Fruit fly (Drosophila melanogaster) whole organism, embryonic: ENCODE data around the gene CCT7.

Experiments
- Blimp-1 ChIP-seq: fragments of 200-800 bp; sonication (Bioruptor generic); optimal IDR thresholded peaks from 3 replicates; lab custom pipeline; 2018; ENCODE audit warnings: missing biosample characterization, missing genetic modification characterization, mild to moderate bottlenecking, moderate library complexity, missing genetic modification reagents
- CG13775 ChIP-seq: fragments of 200-800 bp; sonication (Bioruptor generic); optimal IDR thresholded peaks from 3 replicates; lab custom pipeline; 2017; ENCODE audit warnings: missing biosample characterization, mild to moderate bottlenecking, missing genetic modification characterization
- CG15073 ChIP-seq: fragments of 200-800 bp; sonication (Bioruptor generic); optimal IDR thresholded peaks from 2 replicates; lab custom pipeline; 2016; ENCODE audit warnings: missing biosample characterization, missing genetic modification characterization
- Dip3 ChIP-seq: fragments of 200-800 bp; sonication (Bioruptor generic); optimal IDR thresholded peaks from 3 replicates; lab custom pipeline; 2016; ENCODE audit warnings: missing biosample characterization, missing genetic modification characterization
- Gug ChIP-seq: fragments of 200-800 bp; sonication (Bioruptor generic); IDR thresholded peaks from 4 replicates; pipeline ENCODE4 v1.3.6; 2022; ENCODE audit warnings: missing biosample characterization, missing genetic modification characterization
- Hr51 ChIP-seq, 2 experiments: fragments of 200-800 bp; sonication (Bioruptor generic); optimal IDR thresholded peaks; 2 replicates in 1 of 2; 3 replicates in 1 of 2; lab custom pipeline; 2016 to 2018; ENCODE audit warnings: missing biosample characterization in 2 of 2, missing genetic modification characterization in 2 of 2, mild to moderate bottlenecking in 1 of 2, moderate library complexity in 1 of 2
- Taf1 ChIP-seq: fragments of 200-800 bp; sonication (Bioruptor generic); IDR thresholded peaks from 2 replicates; pipeline ENCODE4 v1.3.6; 2022; ENCODE audit warnings: missing biosample characterization, missing genetic modification characterization
- fd64A ChIP-seq: fragments of 200-800 bp; sonication (Bioruptor generic); optimal IDR thresholded peaks from 3 replicates; lab custom pipeline; 2018; ENCODE audit warnings: missing biosample characterization, mild to moderate bottlenecking, missing genetic modification characterization
- kah ChIP-seq: fragments of 200-800 bp; sonication (Bioruptor generic); optimal IDR thresholded peaks from 2 replicates; lab custom pipeline; 2018; ENCODE audit warnings: missing biosample characterization, mild to moderate bottlenecking, missing genetic modification characterization
- klu ChIP-seq: fragments of 200-800 bp; sonication (Bioruptor generic); IDR thresholded peaks from 2 replicates; pipeline ENCODE4 v1.3.6; 2022; ENCODE audit warnings: missing biosample characterization, missing genetic modification characterization
- odd ChIP-seq: fragments of 200-800 bp; sonication (Bioruptor generic); optimal IDR thresholded peaks from 2 replicates; lab custom pipeline; 2017; ENCODE audit warnings: missing biosample characterization, mild to moderate bottlenecking, missing genetic modification characterization
- run ChIP-seq: fragments of 200-800 bp; sonication (Bioruptor generic); optimal IDR thresholded peaks from 3 replicates; lab custom pipeline; 2018; ENCODE audit warnings: missing biosample characterization, mild to moderate bottlenecking, missing genetic modification characterization
- tx ChIP-seq: fragments of 200-800 bp; sonication (Bioruptor generic); optimal IDR thresholded peaks from 2 replicates; lab custom pipeline; 2016; ENCODE audit warnings: missing biosample characterization, missing genetic modification characterization

DNA sequence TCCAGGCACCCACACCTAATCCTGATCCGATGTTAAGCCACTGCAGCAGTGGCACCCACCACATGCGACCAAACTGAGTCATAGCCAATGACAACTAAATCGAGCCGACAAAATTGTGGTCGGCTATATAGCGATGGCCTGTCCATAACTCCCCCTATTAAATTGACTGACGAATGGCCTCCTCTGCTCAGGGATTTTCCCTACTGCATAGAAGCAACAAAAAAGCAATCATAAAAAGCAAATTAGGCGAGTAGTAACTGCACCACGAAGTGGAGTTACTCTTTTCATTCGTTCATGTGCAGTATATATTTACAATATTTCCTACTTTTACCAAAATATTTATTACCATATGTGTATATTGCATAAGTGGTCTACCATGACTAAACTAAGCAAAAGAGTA, 28.8 kb upstream of the CCT7 start, which contains the start of gene CG13318:
- TF ChIP-seq klu (GFP tag; lab: Robert Waterston, UW): no peak
- TF ChIP-seq Gug (GFP tag; lab: Robert Waterston, UW): no peak
- TF ChIP-seq Hr51 (GFP tag; optimal IDR thresholded peaks at IDR 0.05; lab: Kevin White, UChicago): no peak
- no peak for TF ChIP-seq kah (GFP tag; lab: Kevin White, UChicago)
- no peak for TF ChIP-seq CG13775
- no peak for TF ChIP-seq fd64A (GFP tag; lab: Kevin White, UChicago)
- TF ChIP-seq Blimp-1 (GFP tag; lab: Kevin White, UChicago): no peak
- TF ChIP-seq tx (GFP tag; lab: Kevin White, UChicago): no peak
- no peak for TF ChIP-seq CG15073
- TF ChIP-seq run: no peak
- TF ChIP-seq Dip3 (GFP tag; lab: Kevin White, UChicago): no peak
- no peak for TF ChIP-seq odd (GFP tag; lab: Kevin White, UChicago)
- TF ChIP-seq Taf1: no peak
